Fruit fly (Drosophila melanogaster): ENCODE measurements around the gene SLIRP1.

The SLIRP1 gene

dm6 chrX:21362878-21363277 is 43.8 kb upstream of the SLIRP1 start, which contains the start of the genes bbx and waw (continued):
- peak; percentile 44 for TF ChIP-seq Fer1 (GFP tag; optimal IDR thresholded peaks at IDR 0.05)
- no peak for TF ChIP-seq Kr (GFP tag; optimal IDR thresholded peaks at IDR 0.05)
- no peak for TF ChIP-seq CG8924 (tag; optimal IDR thresholded peaks at IDR 0.05)
- no peak for TF ChIP-seq klu (GFP tag; IDR thresholded peaks at IDR 0.05)
- no peak for TF ChIP-seq sisA (GFP tag; IDR thresholded peaks at IDR 0.05)
- TF ChIP-seq dimm (GFP tag; IDR thresholded peaks at IDR 0.05): no peak
- TF ChIP-seq trh (GFP tag; optimal IDR thresholded peaks at IDR 0.05): no peak
- peak; percentile 18 for TF ChIP-seq CG13775 (GFP tag; optimal IDR thresholded peaks at IDR 0.05)
- TF ChIP-seq NfI (GFP tag; optimal IDR thresholded peaks at IDR 0.05): peak; percentile 33
- TF ChIP-seq ara (GFP tag; IDR thresholded peaks at IDR 0.05): no peak; the same call in 1 of the 2 replicates
- TF ChIP-seq CG18619 (GFP tag; optimal IDR thresholded peaks at IDR 0.05): peak; percentile 6
- TF ChIP-seq vfl (GFP tag; optimal IDR thresholded peaks at IDR 0.05): no peak
- TF ChIP-seq CG10654 (GFP tag; optimal IDR thresholded peaks at IDR 0.05): no peak
- no peak for TF ChIP-seq Mad (GFP tag; optimal IDR thresholded peaks at IDR 0.05)
- TF ChIP-seq CG12391 (tag; optimal IDR thresholded peaks at IDR 0.05): peak; percentile 11
- TF ChIP-seq wor (GFP tag; IDR thresholded peaks at IDR 0.05): no peak
- no peak for TF ChIP-seq lab (GFP tag; optimal IDR thresholded peaks at IDR 0.05)
- TF ChIP-seq pb (GFP tag; optimal IDR thresholded peaks at IDR 0.05): no peak
- peak; percentile 45 for TF ChIP-seq CG33557 (GFP tag; optimal IDR thresholded peaks at IDR 0.05)
- no peak for TF ChIP-seq CoRest (tag; optimal IDR thresholded peaks at IDR 0.05)
- TF ChIP-seq her (GFP tag; optimal IDR thresholded peaks at IDR 0.05): peak; percentile 30
- no peak for TF ChIP-seq CG4854 (GFP tag; optimal IDR thresholded peaks at IDR 0.05)
- TF ChIP-seq pum (GFP tag; optimal IDR thresholded peaks at IDR 0.05): no peak
- no peak for TF ChIP-seq CG7786 (GFP tag; optimal IDR thresholded peaks at IDR 0.05)
- TF ChIP-seq eyg (GFP tag; optimal IDR thresholded peaks at IDR 0.05): no peak
- no peak for TF ChIP-seq toy (GFP tag; IDR thresholded peaks at IDR 0.05)
- no peak for TF ChIP-seq Dref (GFP tag; IDR thresholded peaks at IDR 0.05)
- TF ChIP-seq CG10209 (GFP tag; optimal IDR thresholded peaks at IDR 0.05): no peak
- no peak for TF ChIP-seq CG1792 (GFP tag; optimal IDR thresholded peaks at IDR 0.05)
- TF ChIP-seq pzg (GFP tag; optimal IDR thresholded peaks at IDR 0.05): peak; percentile 77
- TF ChIP-seq CG3726 (GFP tag; IDR thresholded peaks at IDR 0.05): no peak
- no peak for TF ChIP-seq CG8089 (GFP tag; optimal IDR thresholded peaks at IDR 0.05)
- TF ChIP-seq CG17912 (GFP tag; optimal IDR thresholded peaks at IDR 0.05): peak; percentile 66
- TF ChIP-seq slou (GFP tag; optimal IDR thresholded peaks at IDR 0.05): no peak
- TF ChIP-seq chn (GFP tag; optimal IDR thresholded peaks at IDR 0.05): no peak
- no peak for TF ChIP-seq CG10462 (GFP tag; optimal IDR thresholded peaks at IDR 0.05)
- TF ChIP-seq MTF-1 (GFP tag; optimal IDR thresholded peaks at IDR 0.05; ENCODE audit: borderline replicate concordance): peak; percentile 11
- TF ChIP-seq tna (GFP tag; IDR thresholded peaks at IDR 0.05; ENCODE audit: partially characterized antibody): no peak
- TF ChIP-seq CG31441 (GFP tag; IDR thresholded peaks at IDR 0.05): no peak
- no peak for TF ChIP-seq CG6654 (GFP tag; optimal IDR thresholded peaks at IDR 0.05)
- peak; percentile 44 for TF ChIP-seq twi (tag; optimal IDR thresholded peaks at IDR 0.05)
- TF ChIP-seq Lhr (GFP tag; optimal IDR thresholded peaks at IDR 0.05): peak; percentile 81
- TF ChIP-seq CG9215 (GFP tag; IDR thresholded peaks at IDR 0.05): no peak
- no peak for TF ChIP-seq Usf (GFP tag; optimal IDR thresholded peaks at IDR 0.05)
- peak in 1 of 2 experiments; percentile 43 for TF ChIP-seq crp (GFP tag; optimal IDR thresholded peaks at IDR 0.05)
- no peak for TF ChIP-seq pros (GFP tag; optimal IDR thresholded peaks at IDR 0.05)
- TF ChIP-seq ftz-f1 (GFP tag; optimal IDR thresholded peaks at IDR 0.05): peak; percentile 64
- no peak for TF ChIP-seq CG12236 (GFP tag; optimal IDR thresholded peaks at IDR 0.05)
- TF ChIP-seq gsb (GFP tag; IDR thresholded peaks at IDR 0.05): no peak
- peak; percentile 8 for TF ChIP-seq Xbp1 (GFP tag; optimal IDR thresholded peaks at IDR 0.05)
- TF ChIP-seq maf-S (GFP tag; optimal IDR thresholded peaks at IDR 0.05): peak; percentile 50
- TF ChIP-seq br (optimal IDR thresholded peaks at IDR 0.05): no peak

All from whole organism, embryonic.